Worm (Caenorhabditis elegans): ENCODE measurements around the gene rbf-1.

ce11 chrIII:6705515-6705914, 30.0 kb downstream of the rbf-1 start, which contains the start of gene F37A4.6:
- TF ChIP-seq med-1 (GFP tag; optimal IDR thresholded peaks at IDR 0.05; ENCODE audit: insufficient read depth) (no peak), ztf-23 (GFP tag; IDR thresholded peaks at IDR 0.05) (no peak), T22C8.4 (GFP tag; IDR thresholded peaks at IDR 0.05) (no peak), flt-1 (GFP tag; IDR thresholded peaks at IDR 0.05) (no peak), cog-1 (tag; optimal IDR thresholded peaks at IDR 0.05) (no peak), klf-2 (GFP tag; conservative IDR thresholded peaks at IDR 0.05) (no peak), ztf-29 (GFP tag; IDR thresholded peaks at IDR 0.05) (no peak)
